Worm (Caenorhabditis elegans) whole organism, L1 larva: ENCODE measurements around the gene F26F4.5.

Experiments
- C04F5.9 ChIP-seq: sonication (generic microtip); optimal IDR thresholded peaks from 2 replicates; lab custom pipeline; 2016; ENCODE audit warnings: missing genetic modification characterization, missing compliant biosample characterization
- C16A3.4 ChIP-seq: fragments of 150-350 bp; optimal IDR thresholded peaks from 2 replicates; lab custom pipeline; 2014; ENCODE audit warnings: missing biosample characterization, missing genetic modification characterization
- C34B4.2 ChIP-seq: sonication (generic microtip); optimal IDR thresholded peaks from 2 replicates; lab custom pipeline; 2017; ENCODE audit warnings: mild to moderate bottlenecking, missing genetic modification characterization, missing compliant biosample characterization
- F16B12.6 ChIP-seq: fragments of 150-350 bp; optimal IDR thresholded peaks from 2 replicates; lab custom pipeline; 2014; ENCODE audit warnings: missing biosample characterization, missing genetic modification characterization
- blmp-1 ChIP-seq: fragments of 150-350 bp; optimal IDR thresholded peaks from 2 replicates; lab custom pipeline; 2014; ENCODE audit warnings: missing biosample characterization, missing genetic modification characterization
- ceh-63 ChIP-seq: fragments of 200-800 bp; sonication (Bioruptor generic); optimal IDR thresholded peaks from 2 replicates; lab custom pipeline; 2018; ENCODE audit warnings: mild to moderate bottlenecking, missing genetic modification characterization, missing compliant biosample characterization
- ceh-8 ChIP-seq: fragments of 200-800 bp; sonication (Bioruptor generic); optimal IDR thresholded peaks from 2 replicates; lab custom pipeline; 2018; ENCODE audit warnings: mild to moderate bottlenecking, missing genetic modification characterization, moderate library complexity, missing compliant biosample characterization
- ceh-82 ChIP-seq, 3 experiments: fragments of 150-350 bp in 1 of 3; sonication (generic microtip) in 2 of 3; optimal IDR thresholded peaks; 2 replicates each; lab custom pipeline; 2014 to 2017; ENCODE audit warnings: missing biosample characterization in 3 of 3, missing genetic modification characterization in 3 of 3
- efl-1 ChIP-seq, 4 experiments: fragments of 150-350 bp; optimal IDR thresholded peaks in 3 of 4; peaks in 1 of 4; 1 replicate in 1 of 4; 2 replicates in 3 of 4; lab custom pipeline; 2014; ENCODE audit warnings: missing biosample characterization in 2 of 4, missing genetic modification characterization in 2 of 4, missing genetic modification reagents in 2 of 4
- egl-13 ChIP-seq: sonication (generic microtip); optimal IDR thresholded peaks from 2 replicates; lab custom pipeline; 2016; ENCODE audit warnings: missing genotype, missing genetic modification reagents, missing genetic modification characterization, missing compliant biosample characterization
- fkh-10 ChIP-seq: sonication (generic microtip); optimal IDR thresholded peaks from 2 replicates; lab custom pipeline; 2017; ENCODE audit warnings: missing biosample characterization, missing genetic modification reagents, missing genetic modification characterization
- fkh-4 ChIP-seq: sonication (generic microtip); optimal IDR thresholded peaks from 2 replicates; lab custom pipeline; 2016; ENCODE audit warnings: missing compliant biosample characterization, missing genetic modification characterization, borderline replicate concordance
- fkh-8 ChIP-seq: sonication (generic microtip); optimal IDR thresholded peaks from 2 replicates; lab custom pipeline; 2016; ENCODE audit warnings: mild to moderate bottlenecking, missing genetic modification characterization, missing compliant biosample characterization
- grh-1 ChIP-seq: fragments of 200-800 bp; sonication (Bioruptor generic); IDR thresholded peaks from 2 replicates; pipeline ENCODE4 v1.3.6; 2022; ENCODE audit warnings: missing genetic modification reagents, missing genetic modification characterization, missing compliant biosample characterization
- hpl-2 ChIP-seq: fragments of 150-350 bp; optimal IDR thresholded peaks from 2 replicates; lab custom pipeline; 2014; ENCODE audit warnings: missing biosample characterization, missing genetic modification reagents, missing genetic modification characterization
- irx-1 ChIP-seq: sonication (generic microtip); optimal IDR thresholded peaks from 2 replicates; lab custom pipeline; 2016; ENCODE audit warnings: missing genetic modification characterization, missing compliant biosample characterization
- jun-1 ChIP-seq: fragments of 150-350 bp; optimal IDR thresholded peaks from 2 replicates; lab custom pipeline; 2014; ENCODE audit warnings: missing biosample characterization, missing genetic modification reagents, missing genetic modification characterization
- lin-13 ChIP-seq: fragments of 150-350 bp; optimal IDR thresholded peaks from 2 replicates; lab custom pipeline; 2014; ENCODE audit warnings: missing biosample characterization, missing genetic modification reagents, missing genetic modification characterization
- lin-15B ChIP-seq: fragments of 150-350 bp; sonication (generic microtip); optimal IDR thresholded peaks from 3 replicates; lab custom pipeline; 2014; ENCODE audit warnings: missing biosample characterization, missing genetic modification characterization
- lin-35 ChIP-seq, 2 experiments: fragments of 150-350 bp; optimal IDR thresholded peaks; 2 replicates each; lab custom pipeline; 2014; ENCODE audit warnings: missing biosample characterization in 2 of 2, missing genetic modification characterization in 2 of 2, missing genetic modification reagents in 2 of 2
- lir-3 ChIP-seq: sonication (generic microtip); optimal IDR thresholded peaks from 2 replicates; lab custom pipeline; 2016; ENCODE audit warnings: mild to moderate bottlenecking, missing genetic modification characterization, moderate library complexity, missing compliant biosample characterization; ENCODE audit not compliant: poor library complexity
- mdl-1 ChIP-seq, 2 experiments: fragments of 150-350 bp; optimal IDR thresholded peaks; 2 replicates each; lab custom pipeline; 2014 to 2017; ENCODE audit warnings: missing biosample characterization in 2 of 2, missing genetic modification characterization in 2 of 2, inconsistent platforms in 1 of 2
- mep-1 ChIP-seq: fragments of 150-350 bp; optimal IDR thresholded peaks from 2 replicates; lab custom pipeline; 2014; ENCODE audit warnings: missing biosample characterization, missing genetic modification characterization
- nhr-11 ChIP-seq: fragments of 150-350 bp; optimal IDR thresholded peaks from 2 replicates; lab custom pipeline; 2014; ENCODE audit warnings: missing biosample characterization, missing genetic modification characterization
- nhr-19 ChIP-seq: fragments of 200-800 bp; sonication (Bioruptor generic); conservative IDR thresholded peaks from 2 replicates; pipeline ENCODE4 v1.3.6; 2022; ENCODE audit warnings: missing genetic modification characterization, missing compliant biosample characterization
- nhr-20 ChIP-seq: sonication (generic microtip); optimal IDR thresholded peaks from 2 replicates; lab custom pipeline; 2016; ENCODE audit warnings: mild to moderate bottlenecking, missing genetic modification characterization, missing compliant biosample characterization
- nhr-237 ChIP-seq: fragments of 150-350 bp; optimal IDR thresholded peaks from 2 replicates; lab custom pipeline; 2014; ENCODE audit warnings: missing biosample characterization, missing genetic modification characterization
- nhr-28 ChIP-seq: fragments of 150-350 bp; optimal IDR thresholded peaks from 2 replicates; lab custom pipeline; 2014; ENCODE audit warnings: missing biosample characterization, missing genetic modification characterization
- nhr-71 ChIP-seq: sonication (generic microtip); optimal IDR thresholded peaks from 2 replicates; lab custom pipeline; 2016; ENCODE audit warnings: mild to moderate bottlenecking, missing genetic modification characterization, moderate library complexity, missing compliant biosample characterization
- nhr-85 ChIP-seq: sonication (generic microtip); peaks from one replicate; lab custom pipeline; 2016; ENCODE audit warnings: missing genetic modification characterization, inconsistent platforms, missing compliant biosample characterization
- pag-3 ChIP-seq: sonication (generic microtip); optimal IDR thresholded peaks from 2 replicates; lab custom pipeline; 2017; ENCODE audit warnings: missing genetic modification characterization, mild to moderate bottlenecking, missing compliant biosample characterization, antibody characterized with exemption, borderline replicate concordance; ENCODE audit not compliant: insufficient read depth
- pqm-1 ChIP-seq: sonication (generic microtip); optimal IDR thresholded peaks from 3 replicates; lab custom pipeline; 2017; ENCODE audit warnings: missing biosample characterization, missing genetic modification characterization
- sup-37 ChIP-seq: fragments of 200-800 bp; sonication (Bioruptor generic); optimal IDR thresholded peaks from 2 replicates; lab custom pipeline; 2018; ENCODE audit warnings: mild to moderate bottlenecking, missing genetic modification characterization, missing compliant biosample characterization
- tlp-1 ChIP-seq: fragments of 150-350 bp; optimal IDR thresholded peaks from 2 replicates; lab custom pipeline; 2014; ENCODE audit warnings: missing biosample characterization, missing genetic modification characterization
- unc-130 ChIP-seq: fragments of 150-350 bp; optimal IDR thresholded peaks from 2 replicates; lab custom pipeline; 2017; ENCODE audit warnings: missing biosample characterization, missing genetic modification characterization, inconsistent platforms
- unc-98 ChIP-seq: fragments of 200-800 bp; sonication (Bioruptor generic); IDR thresholded peaks from 2 replicates; pipeline ENCODE4 v1.3.6; 2022; ENCODE audit warnings: missing genetic modification characterization, missing compliant biosample characterization
- ztf-11 ChIP-seq, 2 experiments: sonication (generic microtip); optimal IDR thresholded peaks; 2 replicates each; lab custom pipeline; 2016 to 2017; ENCODE audit warnings: missing genetic modification characterization in 2 of 2, missing biosample characterization in 1 of 2, missing compliant biosample characterization in 1 of 2
- ztf-4 ChIP-seq: fragments of 150-350 bp; optimal IDR thresholded peaks from 2 replicates; lab custom pipeline; 2014; ENCODE audit warnings: missing biosample characterization, missing genetic modification characterization

The F26F4.5 gene

ce11 chrIII:4890997-4891396, at the start of gene F26F4.5:
Gene F26F4.5 (minus strand): TSS chrIII:4891252.
- TF ChIP-seq lin-13 (GFP tag; lab: Kevin White, UChicago) (no peak), nhr-20 (tag; lab: Kevin White, UChicago) (no peak), F16B12.6 (tag; lab: Kevin White, UChicago) (no peak), sup-37 (GFP tag; lab: Kevin White, UChicago) (no peak), nhr-11 (tag; lab: Kevin White, UChicago) (no peak), fkh-10 (GFP tag; lab: Kevin White, UChicago) (no peak), irx-1 (no peak), C04F5.9 (tag; lab: Kevin White, UChicago) (no peak), grh-1 (GFP tag; lab: Robert Waterston, UW) (no peak), nhr-28 (tag; lab: Kevin White, UChicago) (no peak), unc-98 (GFP tag; lab: Robert Waterston, UW) (no peak), ztf-4 (tag; lab: Kevin White, UChicago) (no peak), nhr-71 (tag; lab: Kevin White, UChicago) (no peak), hpl-2 (no peak), ztf-11 (tag; optimal IDR thresholded peaks at IDR 0.05; lab: Kevin White, UChicago) (no peak), pqm-1 (tag; lab: Kevin White, UChicago) (no peak), tlp-1 (tag; lab: Kevin White, UChicago) (no peak), jun-1 (tag; lab: Kevin White, UChicago) (no peak), fkh-4 (tag; lab: Kevin White, UChicago) (no peak), efl-1 (optimal IDR thresholded peaks at IDR 0.05; lab: Kevin White, UChicago) (no peak), efl-1 (GFP tag; optimal IDR thresholded peaks at IDR 0.05 in 1 of 2; lab: Kevin White, UChicago) (no peak)

DNA sequence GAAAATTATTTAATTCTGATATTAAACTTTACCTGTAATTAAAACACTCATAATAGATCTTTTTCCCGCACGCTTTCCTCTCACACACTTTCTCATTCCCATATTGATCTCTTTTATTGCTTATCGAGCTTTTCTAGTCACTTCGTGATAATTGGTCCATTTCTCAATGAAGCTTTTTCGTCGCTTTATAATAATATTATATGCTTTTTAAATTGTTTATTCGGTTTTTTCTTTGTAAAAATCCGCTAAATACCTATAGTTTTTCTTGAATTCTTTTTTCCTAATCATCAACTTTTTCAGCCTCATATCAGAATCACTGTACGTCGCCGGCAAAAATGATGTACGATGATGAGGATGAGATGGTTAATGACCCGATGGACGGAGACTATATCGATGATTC, 48.2 kb upstream of the F26F4.5 start, which contains the start of gene rpb-2:
Gene rpb-2 (plus strand): TSS at position 301 of the 400 bp plus-strand sequence.
- TF ChIP-seq fkh-8 (tag; lab: Kevin White, UChicago) (no peak), mep-1 (tag; lab: Kevin White, UChicago) (no peak), nhr-71 (tag; lab: Kevin White, UChicago) (no peak), efl-1 (optimal IDR thresholded peaks at IDR 0.05; lab: Kevin White, UChicago) (no peak), efl-1 (GFP tag; optimal IDR thresholded peaks at IDR 0.05 in 1 of 2; lab: Kevin White, UChicago) (peak in 1 of 2 experiments; percentile 35), blmp-1 (tag; lab: Kevin White, UChicago) (no peak)

- no peak for TF ChIP-seq egl-13 (tag; lab: Kevin White, UChicago)
- no peak for TF ChIP-seq nhr-11 (tag; lab: Kevin White, UChicago)
- TF ChIP-seq unc-130 (tag; lab: Kevin White, UChicago) = no peak
- no peak for TF ChIP-seq lin-15B (tag; lab: Kevin White, UChicago)
- no peak for TF ChIP-seq nhr-237 (tag; lab: Kevin White, UChicago)
- TF ChIP-seq lir-3 = no peak
- TF ChIP-seq nhr-19 = no peak
- no peak for TF ChIP-seq unc-98 (GFP tag; lab: Robert Waterston, UW)
- TF ChIP-seq C04F5.9 (tag; lab: Kevin White, UChicago) = no peak
- no peak for TF ChIP-seq C34B4.2
- TF ChIP-seq pag-3 = no peak
- no peak for TF ChIP-seq lin-35 (GFP tag; optimal IDR thresholded peaks at IDR 0.05; lab: Kevin White, UChicago)
- no peak for TF ChIP-seq C16A3.4 (tag; lab: Kevin White, UChicago)
- no peak for TF ChIP-seq ceh-63 (GFP tag; lab: Kevin White, UChicago)
- TF ChIP-seq mdl-1 (tag; optimal IDR thresholded peaks at IDR 0.05; lab: Kevin White, UChicago) = no peak
- no peak for TF ChIP-seq nhr-85 (tag; lab: Kevin White, UChicago)
- TF ChIP-seq ceh-8 (GFP tag; lab: Kevin White, UChicago) = no peak
- TF ChIP-seq ztf-4 (tag; lab: Kevin White, UChicago) = no peak
- no peak for TF ChIP-seq ceh-82 (tag; optimal IDR thresholded peaks at IDR 0.05; lab: Kevin White, UChicago)
Observed at ce11 chrIII:4937022-4937421, 46.0 kb upstream of the F26F4.5 start, which contains the start of gene fsn-1. Gene fsn-1 (plus strand): TSS chrIII:4937322.
